Fruit fly (Drosophila melanogaster) whole organism, embryonic: ENCODE data around the gene trk.

ENCODE experiments used
- BEAF-32 ChIP-seq: fragments of 200-800 bp; sonication (Bioruptor generic); optimal IDR thresholded peaks from 3 replicates; lab custom pipeline; 2017; ENCODE audit warnings: missing biosample characterization, missing genetic modification characterization, mild to moderate bottlenecking, moderate library complexity, missing genetic modification reagents
- CG10209 ChIP-seq: fragments of 200-800 bp; sonication (Bioruptor generic); optimal IDR thresholded peaks from 3 replicates; lab custom pipeline; 2017; ENCODE audit warnings: missing biosample characterization, mild to moderate bottlenecking, missing genetic modification characterization, missing genetic modification reagents
- CG10543 ChIP-seq: fragments of 200-800 bp; sonication (Bioruptor generic); optimal IDR thresholded peaks from 3 replicates; lab custom pipeline; 2017; ENCODE audit warnings: missing biosample characterization, mild to moderate bottlenecking, missing genetic modification characterization, moderate library complexity
- CG10959 ChIP-seq: fragments of 200-800 bp; sonication (Bioruptor generic); IDR thresholded peaks from 2 replicates; pipeline ENCODE4 v1.3.6; 2022; ENCODE audit warnings: missing biosample characterization, missing genetic modification characterization
- CG12236 ChIP-seq: fragments of 200-800 bp; sonication (Bioruptor generic); optimal IDR thresholded peaks from 2 replicates; lab custom pipeline; 2016; ENCODE audit warnings: missing biosample characterization, missing genetic modification characterization
- CG12391 ChIP-seq: fragments of 200-800 bp; sonication (Bioruptor generic); optimal IDR thresholded peaks from 3 replicates; lab custom pipeline; 2018; ENCODE audit warnings: missing biosample characterization, mild to moderate bottlenecking, missing genetic modification characterization, moderate library complexity
- CG12659 ChIP-seq: fragments of 200-800 bp; sonication (Bioruptor generic); optimal IDR thresholded peaks from 3 replicates; lab custom pipeline; 2017; ENCODE audit warnings: mild to moderate bottlenecking, missing biosample characterization, missing genetic modification reagents, missing genetic modification characterization
- CG12769 ChIP-seq: fragments of 200-800 bp; sonication (Bioruptor generic); optimal IDR thresholded peaks from 2 replicates; lab custom pipeline; 2019; ENCODE audit warnings: missing biosample characterization, mild to moderate bottlenecking, missing genetic modification characterization, moderate library complexity
- CG13296 ChIP-seq: fragments of 200-800 bp; sonication (Bioruptor generic); optimal IDR thresholded peaks from 3 replicates; lab custom pipeline; 2018; ENCODE audit warnings: missing biosample characterization, mild to moderate bottlenecking, missing genetic modification characterization
- CG15514 ChIP-seq: fragments of 200-800 bp; sonication (Bioruptor generic); optimal IDR thresholded peaks from 3 replicates; lab custom pipeline; 2017; ENCODE audit warnings: missing biosample characterization, missing genetic modification characterization, mild to moderate bottlenecking, moderate library complexity, missing genetic modification reagents
- CG16813 ChIP-seq: fragments of 200-800 bp; sonication (Bioruptor generic); IDR thresholded peaks from 3 replicates; pipeline ENCODE4 v1.3.6; 2022; ENCODE audit warnings: missing biosample characterization, missing genetic modification characterization; ENCODE audit not compliant: partially characterized antibody
- CG2199 ChIP-seq: fragments of 200-800 bp; sonication (Bioruptor generic); IDR thresholded peaks from 3 replicates; pipeline ENCODE4 v1.3.6; 2022; ENCODE audit warnings: missing biosample characterization, missing genetic modification characterization
- CG3163 ChIP-seq: fragments of 200-800 bp; sonication (Bioruptor generic); optimal IDR thresholded peaks from 3 replicates; lab custom pipeline; 2016; ENCODE audit warnings: missing biosample characterization, missing genetic modification characterization
- CG32767 ChIP-seq: fragments of 200-800 bp; sonication (Bioruptor generic); IDR thresholded peaks from 2 replicates; pipeline ENCODE4 v1.3.6; 2022; ENCODE audit warnings: missing biosample characterization, missing genetic modification characterization
- CG6854 ChIP-seq: fragments of 200-800 bp; sonication (Bioruptor generic); optimal IDR thresholded peaks from 3 replicates; lab custom pipeline; 2017; ENCODE audit warnings: missing biosample characterization, mild to moderate bottlenecking, missing genetic modification characterization
- CG7556 ChIP-seq: fragments of 200-800 bp; sonication (Bioruptor generic); optimal IDR thresholded peaks from 2 replicates; lab custom pipeline; 2017; ENCODE audit warnings: missing biosample characterization, mild to moderate bottlenecking, missing genetic modification characterization
- CG7987 ChIP-seq: fragments of 200-800 bp; sonication (Bioruptor generic); optimal IDR thresholded peaks from 2 replicates; lab custom pipeline; 2018; ENCODE audit warnings: missing biosample characterization, mild to moderate bottlenecking, missing genetic modification characterization, moderate library complexity
- CG8281 ChIP-seq: fragments of 200-800 bp; sonication (Bioruptor generic); optimal IDR thresholded peaks from 2 replicates; lab custom pipeline; 2018; ENCODE audit warnings: missing biosample characterization, mild to moderate bottlenecking, missing genetic modification characterization, moderate library complexity
- Dp ChIP-seq: fragments of 200-800 bp; sonication (Bioruptor generic); optimal IDR thresholded peaks from 2 replicates; lab custom pipeline; 2018; ENCODE audit warnings: missing biosample characterization, mild to moderate bottlenecking, missing genetic modification characterization, moderate library complexity
- ERR ChIP-seq: fragments of 200-800 bp; sonication (Bioruptor generic); optimal IDR thresholded peaks from 2 replicates; lab custom pipeline; 2016; ENCODE audit warnings: missing biosample characterization, missing genetic modification characterization
- Fer1 ChIP-seq: fragments of 200-800 bp; sonication (Bioruptor generic); optimal IDR thresholded peaks from 2 replicates; lab custom pipeline; 2017; ENCODE audit warnings: missing biosample characterization, mild to moderate bottlenecking, missing genetic modification characterization
- HmgZ ChIP-seq: fragments of 200-800 bp; sonication (Bioruptor generic); optimal IDR thresholded peaks from 2 replicates; lab custom pipeline; 2018; ENCODE audit warnings: missing biosample characterization, mild to moderate bottlenecking, missing genetic modification characterization
- Hr78 ChIP-seq, 2 experiments: fragments of 200-800 bp in 1 of 2; fragments of >200 bp in 1 of 2; sonication (Bioruptor generic) in 1 of 2; optimal IDR thresholded peaks; 2 replicates each; lab custom pipeline; 2017 to 2019; ENCODE audit warnings: missing biosample characterization in 2 of 2, missing genetic modification characterization in 2 of 2, mild to moderate bottlenecking in 1 of 2, moderate library complexity in 1 of 2
- MESR4 ChIP-seq: fragments of 200-800 bp; sonication (Bioruptor generic); optimal IDR thresholded peaks from 2 replicates; lab custom pipeline; 2018; ENCODE audit warnings: missing biosample characterization, mild to moderate bottlenecking, missing genetic modification characterization, moderate library complexity
- MTF-1 ChIP-seq: fragments of 200-800 bp; sonication (Bioruptor generic); optimal IDR thresholded peaks from 2 replicates; lab custom pipeline; 2018; ENCODE audit warnings: missing biosample characterization, mild to moderate bottlenecking, missing genetic modification characterization, borderline replicate concordance
- Mad ChIP-seq: fragments of 200-800 bp; sonication (Bioruptor generic); optimal IDR thresholded peaks from 2 replicates; lab custom pipeline; 2016; ENCODE audit warnings: missing biosample characterization, missing genetic modification characterization
- Med ChIP-seq: fragments of 200-800 bp; sonication (Bioruptor generic); peaks from one replicate; lab custom pipeline; 2016; ENCODE audit warnings: missing biosample characterization, missing genetic modification characterization, mild to moderate bottlenecking, inconsistent platforms, moderate library complexity
- NFAT ChIP-seq: fragments of 200-800 bp; sonication (Bioruptor generic); IDR thresholded peaks from 2 replicates; pipeline ENCODE4 v1.3.6; 2022; ENCODE audit warnings: missing biosample characterization, missing genetic modification characterization
- Nf-YC ChIP-seq: fragments of 200-800 bp; optimal IDR thresholded peaks from 3 replicates; lab custom pipeline; 2019; ENCODE audit warnings: missing biosample characterization, mild to moderate bottlenecking, missing genetic modification characterization, moderate library complexity
- ap ChIP-seq: fragments of 200-800 bp; sonication (Bioruptor generic); IDR thresholded peaks from 2 replicates; pipeline ENCODE4 v1.3.6; 2022; ENCODE audit warnings: missing biosample characterization, missing genetic modification characterization
- bigmax ChIP-seq: fragments of 200-800 bp; sonication (Bioruptor generic); optimal IDR thresholded peaks from 2 replicates; lab custom pipeline; 2018; ENCODE audit warnings: missing biosample characterization, mild to moderate bottlenecking, missing genetic modification characterization
- cas ChIP-seq: fragments of 200-800 bp; sonication (Bioruptor generic); IDR thresholded peaks from 2 replicates; pipeline ENCODE4 v1.3.6; 2022; ENCODE audit warnings: missing biosample characterization, missing genetic modification characterization
- cg ChIP-seq: fragments of 200-800 bp; sonication (Bioruptor generic); optimal IDR thresholded peaks from 3 replicates; lab custom pipeline; 2019; ENCODE audit warnings: missing biosample characterization, mild to moderate bottlenecking, missing genetic modification characterization, moderate library complexity
- crol ChIP-seq: fragments of 200-800 bp; sonication (Bioruptor generic); IDR thresholded peaks from 2 replicates; pipeline ENCODE4 v1.3.6; 2022; ENCODE audit warnings: missing biosample characterization, missing genetic modification characterization
- grau ChIP-seq: fragments of 200-800 bp; optimal IDR thresholded peaks from 3 replicates; lab custom pipeline; 2019; ENCODE audit warnings: missing biosample characterization, mild to moderate bottlenecking, missing genetic modification characterization, moderate library complexity
- gro ChIP-seq: fragments of 200-800 bp; sonication (Bioruptor generic); optimal IDR thresholded peaks from 2 replicates; lab custom pipeline; 2016; ENCODE audit warnings: missing biosample characterization, missing genetic modification characterization
- hkb ChIP-seq, 2 experiments: fragments of 200-800 bp in 1 of 2; fragments of >200 bp in 1 of 2; sonication (Bioruptor generic) in 1 of 2; IDR thresholded peaks in 1 of 2; optimal IDR thresholded peaks in 1 of 2; 2 replicates each; pipeline versions ENCODE4 v1.3.6 to Lab custom; 2017 to 2022; ENCODE audit warnings: missing biosample characterization in 1 of 2, missing genetic modification characterization in 1 of 2
- ind ChIP-seq: fragments of 200-800 bp; sonication (Bioruptor generic); optimal IDR thresholded peaks from 3 replicates; lab custom pipeline; 2016; ENCODE audit warnings: missing biosample characterization, missing genetic modification characterization
- jumu ChIP-seq: fragments of 200-800 bp; sonication (Bioruptor generic); optimal IDR thresholded peaks from 3 replicates; lab custom pipeline; 2016; ENCODE audit warnings: missing biosample characterization, missing genetic modification characterization
- lola ChIP-seq, 3 experiments: fragments of >200 bp in 2 of 3; fragments of 200-800 bp in 1 of 3; sonication (Bioruptor generic) in 1 of 3; optimal IDR thresholded peaks; 2 replicates each; lab custom pipeline; 2017 to 2019; ENCODE audit warnings: missing biosample characterization in 3 of 3, missing genetic modification characterization in 3 of 3, mild to moderate bottlenecking in 1 of 3, moderate library complexity in 1 of 3
- psq ChIP-seq: fragments of 200-800 bp; sonication (Bioruptor generic); optimal IDR thresholded peaks from 2 replicates; lab custom pipeline; 2017; ENCODE audit warnings: missing biosample characterization, missing genetic modification characterization
- pzg ChIP-seq: fragments of 200-800 bp; sonication (Bioruptor generic); optimal IDR thresholded peaks from 3 replicates; lab custom pipeline; 2018; ENCODE audit warnings: missing biosample characterization, mild to moderate bottlenecking, missing genetic modification characterization, moderate library complexity
- so ChIP-seq: fragments of 200-800 bp; sonication (Bioruptor generic); IDR thresholded peaks from 3 replicates; pipeline ENCODE4 v1.3.6; 2022; ENCODE audit warnings: missing biosample characterization, missing genetic modification characterization
- sug ChIP-seq: fragments of 200-800 bp; optimal IDR thresholded peaks from 2 replicates; lab custom pipeline; 2019; ENCODE audit warnings: missing biosample characterization, mild to moderate bottlenecking, missing genetic modification characterization, moderate library complexity
- tin ChIP-seq: fragments of 200-800 bp; sonication (Bioruptor generic); optimal IDR thresholded peaks from 3 replicates; lab custom pipeline; 2016; ENCODE audit warnings: missing biosample characterization, missing genetic modification characterization
- trem ChIP-seq: fragments of 200-800 bp; optimal IDR thresholded peaks from 3 replicates; lab custom pipeline; 2019; ENCODE audit warnings: missing biosample characterization, mild to moderate bottlenecking, missing genetic modification characterization, moderate library complexity
- twi ChIP-seq: fragments of 200-800 bp; optimal IDR thresholded peaks from 2 replicates; lab custom pipeline; 2019; ENCODE audit warnings: missing biosample characterization, mild to moderate bottlenecking, missing genetic modification characterization, moderate library complexity
- vfl ChIP-seq: fragments of 200-800 bp; sonication (Bioruptor generic); optimal IDR thresholded peaks from 2 replicates; lab custom pipeline; 2016; ENCODE audit warnings: missing biosample characterization, missing genetic modification characterization
- vvl ChIP-seq: fragments of 200-800 bp; sonication (Bioruptor generic); IDR thresholded peaks from 2 replicates; pipeline ENCODE4 v1.3.6; 2022; ENCODE audit warnings: missing biosample characterization, missing genetic modification characterization

trk gene

dm6 chr2L:10321612-10322011 is 49.5 kb upstream of the trk start (continued):
- TF ChIP-seq CG6854 (GFP tag; lab: Kevin White, UChicago) (peak; percentile 8), CG10959 (GFP tag; lab: Robert Waterston, UW) (no peak), grau (no peak), CG12659 (GFP tag; lab: Kevin White, UChicago) (peak; percentile 13), CG12769 (tag; lab: Kevin White, UChicago) (peak; percentile 98), CG16813 (GFP tag; lab: Robert Waterston, UW) (no peak), Med (GFP tag; lab: Kevin White, UChicago) (peak; percentile 80), Fer1 (GFP tag; lab: Kevin White, UChicago) (peak; percentile 56), psq (GFP tag; lab: Kevin White, UChicago) (no peak), Mad (GFP tag; lab: Kevin White, UChicago) (no peak), MESR4 (GFP tag; lab: Kevin White, UChicago) (peak; percentile 7), CG13296 (GFP tag; lab: Kevin White, UChicago) (peak; percentile 48), CG32767 (GFP tag; lab: Robert Waterston, UW) (0 out of 2 replicates have a peak, but pooled peaks have one; percentile 19), pzg (peak; percentile 18), ind (no peak), CG10209 (GFP tag; lab: Kevin White, UChicago) (no peak), CG8281 (tag; lab: Kevin White, UChicago) (no peak), ap (GFP tag; lab: Robert Waterston, UW) (no peak), jumu (GFP tag; lab: Kevin White, UChicago) (no peak), lola (GFP tag; optimal IDR thresholded peaks at IDR 0.05; lab: Kevin White, UChicago) (no peak), so (peak; percentile 58; the same call in 1 of the 3 replicates), CG7987 (GFP tag; lab: Kevin White, UChicago) (peak; percentile 10), CG2199 (GFP tag; lab: Robert Waterston, UW) (peak; percentile 87), CG7556 (GFP tag; lab: Kevin White, UChicago) (no peak), BEAF-32 (GFP tag; lab: Kevin White, UChicago) (no peak), NFAT (GFP tag; lab: Robert Waterston, UW) (peak; percentile 3; the same call in 1 of the 2 replicates), CG15514 (peak; percentile 49), vvl (GFP tag; lab: Robert Waterston, UW) (peak; percentile 23; the same call in 1 of the 2 replicates), CG10543 (peak; percentile 40), Nf-YC (tag; lab: Kevin White, UChicago) (peak; percentile 5), hkb (optimal IDR thresholded peaks at IDR 0.05; lab: Kevin White, UChicago) (no peak), hkb (GFP tag; IDR thresholded peaks at IDR 0.05; lab: Robert Waterston, UW) (peak; percentile 30; the same call in 1 of the 2 replicates), vfl (GFP tag; lab: Kevin White, UChicago) (no peak), CG12236 (GFP tag; lab: Kevin White, UChicago) (no peak), cas (GFP tag; lab: Robert Waterston, UW) (no peak), Dp (GFP tag; lab: Kevin White, UChicago) (peak; percentile 19), cg (GFP tag; lab: Kevin White, UChicago) (peak; percentile 36), CG3163 (GFP tag; lab: Kevin White, UChicago) (peak; percentile 15), HmgZ (peak; percentile 23), tin (GFP tag; lab: Kevin White, UChicago) (no peak), sug (tag; lab: Kevin White, UChicago) (peak; percentile 38), CG12391 (tag; lab: Kevin White, UChicago) (no peak), crol (no peak), Hr78 (GFP tag; optimal IDR thresholded peaks at IDR 0.05; lab: Kevin White, UChicago) (peak in 1 of 2 experiments; percentile 97), gro (GFP tag; lab: Kevin White, UChicago) (peak; percentile 11), ERR (GFP tag; lab: Kevin White, UChicago) (no peak), twi (tag; lab: Kevin White, UChicago) (no peak), MTF-1 (GFP tag; lab: Kevin White, UChicago) (peak; percentile 15), bigmax (GFP tag; lab: Kevin White, UChicago) (peak; percentile 25), trem (tag; lab: Kevin White, UChicago) (no peak)
